Fruit fly (Drosophila melanogaster) whole organism, embryonic: ENCODE measurements around the gene dj-1beta.
A peak's percentile ranks its signal among the peaks of the same experiment; 100 is the strongest.

Source experiments
- Bdp1 ChIP-seq: fragments of 200-800 bp; sonication (Bioruptor generic); optimal IDR thresholded peaks from 3 replicates; lab custom pipeline; 2016; ENCODE audit warnings: missing biosample characterization, missing genetic modification characterization
- BtbVII ChIP-seq: fragments of 200-800 bp; sonication (Bioruptor generic); optimal IDR thresholded peaks from 3 replicates; lab custom pipeline; 2017; ENCODE audit warnings: missing biosample characterization, mild to moderate bottlenecking, missing genetic modification characterization
- CG10267 ChIP-seq: fragments of 200-800 bp; sonication (Bioruptor generic); optimal IDR thresholded peaks from 2 replicates; lab custom pipeline; 2018; ENCODE audit warnings: missing biosample characterization, mild to moderate bottlenecking, missing genetic modification characterization, moderate library complexity
- CG11247 ChIP-seq: fragments of 200-800 bp; sonication (Bioruptor generic); IDR thresholded peaks from 2 replicates; pipeline ENCODE4 v1.3.6; 2022; ENCODE audit warnings: missing biosample characterization, missing genetic modification characterization
- CG11560 ChIP-seq: fragments of 200-800 bp; sonication (Bioruptor generic); IDR thresholded peaks from 3 replicates; pipeline ENCODE4 v1.3.6; 2022; ENCODE audit warnings: missing biosample characterization, missing genetic modification characterization
- CG12071 ChIP-seq: fragments of 200-800 bp; sonication (Bioruptor generic); optimal IDR thresholded peaks from 3 replicates; lab custom pipeline; 2018; ENCODE audit warnings: missing biosample characterization, mild to moderate bottlenecking, missing genetic modification characterization
- CG12299 ChIP-seq: fragments of 200-800 bp; sonication (Bioruptor generic); optimal IDR thresholded peaks from 2 replicates; lab custom pipeline; 2018; ENCODE audit warnings: missing biosample characterization, mild to moderate bottlenecking, missing genetic modification characterization
- CG13296 ChIP-seq: fragments of 200-800 bp; sonication (Bioruptor generic); optimal IDR thresholded peaks from 3 replicates; lab custom pipeline; 2018; ENCODE audit warnings: missing biosample characterization, mild to moderate bottlenecking, missing genetic modification characterization
- CG15269 ChIP-seq: fragments of 200-800 bp; sonication (Bioruptor generic); optimal IDR thresholded peaks from 2 replicates; lab custom pipeline; 2018; ENCODE audit warnings: missing biosample characterization, mild to moderate bottlenecking, missing genetic modification characterization, moderate library complexity
- CG17359 ChIP-seq: fragments of 200-800 bp; sonication (Bioruptor generic); optimal IDR thresholded peaks from 3 replicates; lab custom pipeline; 2018; ENCODE audit warnings: missing biosample characterization, mild to moderate bottlenecking, missing genetic modification characterization, moderate library complexity
- CG2199 ChIP-seq: fragments of 200-800 bp; sonication (Bioruptor generic); IDR thresholded peaks from 3 replicates; pipeline ENCODE4 v1.3.6; 2022; ENCODE audit warnings: missing biosample characterization, missing genetic modification characterization
- CG31441 ChIP-seq: fragments of 200-800 bp; sonication (Bioruptor generic); IDR thresholded peaks from 2 replicates; pipeline ENCODE4 v1.3.6; 2022; ENCODE audit warnings: missing biosample characterization, missing genetic modification characterization
- CG3281 ChIP-seq: fragments of 200-800 bp; sonication (Bioruptor generic); optimal IDR thresholded peaks from 3 replicates; lab custom pipeline; 2017; ENCODE audit warnings: missing biosample characterization, mild to moderate bottlenecking, missing genetic modification characterization
- CG33557 ChIP-seq: fragments of 200-800 bp; sonication (Bioruptor generic); optimal IDR thresholded peaks from 2 replicates; lab custom pipeline; 2019; ENCODE audit warnings: missing biosample characterization, mild to moderate bottlenecking, missing genetic modification characterization, moderate library complexity
- CG34376 ChIP-seq: fragments of 200-800 bp; sonication (Bioruptor generic); optimal IDR thresholded peaks from 2 replicates; lab custom pipeline; 2018; ENCODE audit warnings: missing biosample characterization, mild to moderate bottlenecking, missing genetic modification characterization
- CG4404 ChIP-seq: fragments of 200-800 bp; sonication (Bioruptor generic); IDR thresholded peaks from 2 replicates; pipeline ENCODE4 v1.3.6; 2022; ENCODE audit warnings: missing biosample characterization, missing genetic modification characterization
- CG4617 ChIP-seq: fragments of 200-800 bp; sonication (Bioruptor generic); optimal IDR thresholded peaks from 3 replicates; lab custom pipeline; 2016; ENCODE audit warnings: missing biosample characterization, missing genetic modification characterization, borderline replicate concordance
- CG4820 ChIP-seq: fragments of 200-800 bp; sonication (Bioruptor generic); optimal IDR thresholded peaks from 3 replicates; lab custom pipeline; 2016; ENCODE audit warnings: missing biosample characterization, missing genetic modification characterization
- CG4854 ChIP-seq: fragments of 200-800 bp; sonication (Bioruptor generic); optimal IDR thresholded peaks from 2 replicates; lab custom pipeline; 2016; ENCODE audit warnings: missing biosample characterization, missing genetic modification characterization, inconsistent platforms
- CG6765 ChIP-seq: fragments of 200-800 bp; sonication (Bioruptor generic); optimal IDR thresholded peaks from 3 replicates; lab custom pipeline; 2017; ENCODE audit warnings: missing biosample characterization, mild to moderate bottlenecking, missing genetic modification characterization
- CG7357 ChIP-seq: fragments of 200-800 bp; sonication (Bioruptor generic); IDR thresholded peaks from 3 replicates; pipeline ENCODE4 v1.3.6; 2022; ENCODE audit warnings: missing biosample characterization, missing genetic modification characterization
- CG7556 ChIP-seq: fragments of 200-800 bp; sonication (Bioruptor generic); optimal IDR thresholded peaks from 2 replicates; lab custom pipeline; 2017; ENCODE audit warnings: missing biosample characterization, mild to moderate bottlenecking, missing genetic modification characterization
- CG9876 ChIP-seq: fragments of 200-800 bp; sonication (Bioruptor generic); optimal IDR thresholded peaks from 2 replicates; lab custom pipeline; 2016; ENCODE audit warnings: missing biosample characterization, missing genetic modification characterization
- D ChIP-seq, 2 experiments: fragments of 200-800 bp in 1 of 2; fragments of >200 bp in 1 of 2; sonication (Bioruptor generic) in 1 of 2; optimal IDR thresholded peaks; 2 replicates in 1 of 2; 3 replicates in 1 of 2; lab custom pipeline; 2017; ENCODE audit warnings: mild to moderate bottlenecking in 1 of 2, missing biosample characterization in 1 of 2, missing genetic modification characterization in 1 of 2, missing genetic modification reagents in 1 of 2
- Dref ChIP-seq: fragments of 200-800 bp; sonication (Bioruptor generic); IDR thresholded peaks from 2 replicates; pipeline ENCODE4 v1.3.6; 2022; ENCODE audit warnings: missing biosample characterization, missing genetic modification characterization
- H2.0 ChIP-seq: fragments of 200-800 bp; sonication (Bioruptor generic); IDR thresholded peaks from 2 replicates; pipeline ENCODE4 v1.3.6; 2022; ENCODE audit warnings: missing biosample characterization, missing genetic modification characterization
- Hr39 ChIP-seq: fragments of >200 bp; optimal IDR thresholded peaks from 2 replicates; lab custom pipeline; 2017
- Jarid2 ChIP-seq: fragments of 200-800 bp; sonication (Bioruptor generic); optimal IDR thresholded peaks from 3 replicates; lab custom pipeline; 2017; ENCODE audit warnings: mild to moderate bottlenecking, missing biosample characterization, missing genetic modification reagents, missing genetic modification characterization
- Oli ChIP-seq: fragments of 200-800 bp; sonication (Bioruptor generic); optimal IDR thresholded peaks from 2 replicates; lab custom pipeline; 2018; ENCODE audit warnings: missing biosample characterization, mild to moderate bottlenecking, missing genetic modification characterization, moderate library complexity
- Ravus ChIP-seq: fragments of 200-800 bp; sonication (Bioruptor generic); IDR thresholded peaks from 2 replicates; pipeline ENCODE4 v1.3.6; 2022; ENCODE audit warnings: missing biosample characterization, missing genetic modification characterization
- Scr ChIP-seq: fragments of 200-800 bp; sonication (Bioruptor generic); IDR thresholded peaks from 2 replicates; pipeline ENCODE4 v1.3.6; 2022; ENCODE audit warnings: missing biosample characterization, missing genetic modification characterization; ENCODE audit not compliant: partially characterized antibody
- Stat92E ChIP-seq, 3 experiments: fragments of >200 bp in 2 of 3; fragments of 200-800 bp in 1 of 3; sonication (Bioruptor generic) in 1 of 3; optimal IDR thresholded peaks; 2 replicates each; lab custom pipeline; 2017 to 2019; ENCODE audit warnings: missing biosample characterization in 3 of 3, missing genetic modification characterization in 3 of 3, mild to moderate bottlenecking in 1 of 3, moderate library complexity in 1 of 3
- ab ChIP-seq: fragments of 200-800 bp; sonication (Bioruptor generic); optimal IDR thresholded peaks from 2 replicates; lab custom pipeline; 2016; ENCODE audit warnings: missing biosample characterization, missing genetic modification characterization
- abd-A ChIP-seq: fragments of 200-800 bp; sonication (Bioruptor generic); optimal IDR thresholded peaks from 3 replicates; lab custom pipeline; 2019; ENCODE audit warnings: missing biosample characterization, mild to moderate bottlenecking, missing genetic modification characterization, moderate library complexity
- bigmax ChIP-seq: fragments of 200-800 bp; sonication (Bioruptor generic); optimal IDR thresholded peaks from 2 replicates; lab custom pipeline; 2018; ENCODE audit warnings: missing biosample characterization, mild to moderate bottlenecking, missing genetic modification characterization
- cas ChIP-seq: fragments of 200-800 bp; sonication (Bioruptor generic); IDR thresholded peaks from 2 replicates; pipeline ENCODE4 v1.3.6; 2022; ENCODE audit warnings: missing biosample characterization, missing genetic modification characterization
- cwo ChIP-seq: fragments of 200-800 bp; sonication (Bioruptor generic); optimal IDR thresholded peaks from 3 replicates; lab custom pipeline; 2017; ENCODE audit warnings: missing biosample characterization, missing genetic modification characterization, mild to moderate bottlenecking, moderate library complexity, missing genetic modification reagents
- dysf ChIP-seq: fragments of 200-800 bp; sonication (Bioruptor generic); IDR thresholded peaks from 3 replicates; pipeline ENCODE4 v1.3.6; 2022; ENCODE audit warnings: missing biosample characterization, missing genetic modification characterization
- fd102C ChIP-seq: fragments of 200-800 bp; sonication (Bioruptor generic); optimal IDR thresholded peaks from 2 replicates; lab custom pipeline; 2018; ENCODE audit warnings: missing biosample characterization, mild to moderate bottlenecking, missing genetic modification characterization, moderate library complexity
- ftz-f1 ChIP-seq: fragments of 200-800 bp; sonication (Bioruptor generic); optimal IDR thresholded peaks from 2 replicates; lab custom pipeline; 2016; ENCODE audit warnings: missing biosample characterization, missing genetic modification characterization
- grau ChIP-seq: fragments of 200-800 bp; optimal IDR thresholded peaks from 3 replicates; lab custom pipeline; 2019; ENCODE audit warnings: missing biosample characterization, mild to moderate bottlenecking, missing genetic modification characterization, moderate library complexity
- gsb-n ChIP-seq: fragments of 200-800 bp; sonication (Bioruptor generic); optimal IDR thresholded peaks from 3 replicates; lab custom pipeline; 2018; ENCODE audit warnings: missing biosample characterization, mild to moderate bottlenecking, missing genetic modification characterization
- hth ChIP-seq: fragments of >200 bp; optimal IDR thresholded peaks from 2 replicates; lab custom pipeline; 2017; ENCODE audit warnings: inconsistent platforms
- jigr1 ChIP-seq: fragments of 200-800 bp; sonication (Bioruptor generic); IDR thresholded peaks from 3 replicates; pipeline ENCODE4 v1.3.6; 2022; ENCODE audit warnings: missing biosample characterization, missing genetic modification characterization
- klu ChIP-seq: fragments of 200-800 bp; sonication (Bioruptor generic); IDR thresholded peaks from 2 replicates; pipeline ENCODE4 v1.3.6; 2022; ENCODE audit warnings: missing biosample characterization, missing genetic modification characterization
- oc ChIP-seq: fragments of 200-800 bp; sonication (Bioruptor generic); optimal IDR thresholded peaks from 2 replicates; lab custom pipeline; 2018; ENCODE audit warnings: missing biosample characterization, mild to moderate bottlenecking, missing genetic modification characterization, moderate library complexity
- pita ChIP-seq: fragments of 200-800 bp; sonication (Bioruptor generic); optimal IDR thresholded peaks from 2 replicates; lab custom pipeline; 2017; ENCODE audit warnings: missing biosample characterization, mild to moderate bottlenecking, missing genetic modification characterization
- pnt ChIP-seq: fragments of 200-800 bp; sonication (Bioruptor generic); optimal IDR thresholded peaks from 3 replicates; lab custom pipeline; 2016; ENCODE audit warnings: missing biosample characterization, missing genetic modification characterization
- pros ChIP-seq: fragments of 200-800 bp; sonication (Bioruptor generic); optimal IDR thresholded peaks from 3 replicates; lab custom pipeline; 2019; ENCODE audit warnings: missing biosample characterization, mild to moderate bottlenecking, missing genetic modification characterization, moderate library complexity
- pum ChIP-seq: fragments of 200-800 bp; sonication (Bioruptor generic); optimal IDR thresholded peaks from 2 replicates; lab custom pipeline; 2016; ENCODE audit warnings: missing biosample characterization, missing genetic modification characterization
- ttk ChIP-seq: fragments of 200-800 bp; sonication (Bioruptor generic); IDR thresholded peaks from 2 replicates; pipeline ENCODE4 v2.1.2; 2022; ENCODE audit warnings: missing biosample characterization, missing genetic modification characterization

The dj-1beta gene

dm6 chr3R:30817246-30817645, 10.3 kb downstream of the dj-1beta start (continued):
- TF ChIP-seq pum (GFP tag; lab: Kevin White, UChicago) (peak; percentile 71), grau (tag; lab: Kevin White, UChicago) (peak; percentile 82), CG4617 (GFP tag; lab: Kevin White, UChicago) (peak; percentile 59), pnt (GFP tag; lab: Kevin White, UChicago) (peak; percentile 77), Ravus (peak; percentile 42), klu (no peak), cas (0 out of 2 replicates have a peak, but pooled peaks have one; percentile 15), Jarid2 (GFP tag; lab: Kevin White, UChicago) (peak; percentile 57), cwo (peak; percentile 80), CG3281 (peak; percentile 60), Scr (GFP tag; lab: Robert Waterston, UW) (no peak), D (optimal IDR thresholded peaks at IDR 0.05; lab: Kevin White, UChicago) (no peak), D (GFP tag; optimal IDR thresholded peaks at IDR 0.05; lab: Kevin White, UChicago) (peak; percentile 85), CG12299 (tag; lab: Kevin White, UChicago) (peak; percentile 81), CG31441 (GFP tag; lab: Robert Waterston, UW) (peak; percentile 91), CG12071 (GFP tag; lab: Kevin White, UChicago) (peak; percentile 53), CG33557 (GFP tag; lab: Kevin White, UChicago) (peak; percentile 79), CG10267 (tag; lab: Kevin White, UChicago) (peak; percentile 83), CG7556 (peak; percentile 90), CG9876 (GFP tag; lab: Kevin White, UChicago) (no peak), CG4404 (GFP tag; lab: Robert Waterston, UW) (peak; percentile 53), CG13296 (GFP tag; lab: Kevin White, UChicago) (peak; percentile 71), ftz-f1 (GFP tag; lab: Kevin White, UChicago) (no peak), CG11560 (tag; lab: Robert Waterston, UW) (no peak), Bdp1 (GFP tag; lab: Kevin White, UChicago) (peak; percentile 70), pita (GFP tag; lab: Kevin White, UChicago) (no peak), CG4820 (GFP tag; lab: Kevin White, UChicago) (peak; percentile 77), hth (lab: Kevin White, UChicago) (no peak), CG7357 (GFP tag; lab: Robert Waterston, UW) (no peak), Hr39 (lab: Kevin White, UChicago) (no peak), BtbVII (GFP tag; lab: Kevin White, UChicago) (peak; percentile 69), CG4854 (GFP tag; lab: Kevin White, UChicago) (peak; percentile 75), fd102C (GFP tag; lab: Kevin White, UChicago) (no peak), CG34376 (peak; percentile 32), pros (GFP tag; lab: Kevin White, UChicago) (peak; percentile 35), CG15269 (tag; lab: Kevin White, UChicago) (peak; percentile 88), CG17359 (tag; lab: Kevin White, UChicago) (peak; percentile 85), oc (tag; lab: Kevin White, UChicago) (peak; percentile 86), Oli (tag; lab: Kevin White, UChicago) (peak; percentile 91), H2.0 (GFP tag; lab: Robert Waterston, UW) (peak; percentile 84), jigr1 (GFP tag; lab: Robert Waterston, UW) (no peak), Dref (GFP tag; lab: Robert Waterston, UW) (no peak), ttk (peak; percentile 79), abd-A (tag; lab: Kevin White, UChicago) (peak; percentile 20), CG11247 (GFP tag; lab: Robert Waterston, UW) (0 out of 2 replicates have a peak, but pooled peaks have one; percentile 45), CG6765 (peak; percentile 56), gsb-n (tag; lab: Kevin White, UChicago) (peak; percentile 92), dysf (GFP tag; lab: Robert Waterston, UW) (peak; percentile 81), Stat92E (GFP tag; optimal IDR thresholded peaks at IDR 0.05; lab: Kevin White, UChicago) (peak in 1 of 3 experiments; percentile 89), CG2199 (GFP tag; lab: Robert Waterston, UW) (0 out of 3 replicates have a peak, but pooled peaks have one; percentile 62), bigmax (GFP tag; lab: Kevin White, UChicago) (no peak), ab (GFP tag; lab: Kevin White, UChicago) (peak; percentile 50)
